Worm (Caenorhabditis elegans): ENCODE results near the gene srw-53.

Gene srw-53

DNA sequence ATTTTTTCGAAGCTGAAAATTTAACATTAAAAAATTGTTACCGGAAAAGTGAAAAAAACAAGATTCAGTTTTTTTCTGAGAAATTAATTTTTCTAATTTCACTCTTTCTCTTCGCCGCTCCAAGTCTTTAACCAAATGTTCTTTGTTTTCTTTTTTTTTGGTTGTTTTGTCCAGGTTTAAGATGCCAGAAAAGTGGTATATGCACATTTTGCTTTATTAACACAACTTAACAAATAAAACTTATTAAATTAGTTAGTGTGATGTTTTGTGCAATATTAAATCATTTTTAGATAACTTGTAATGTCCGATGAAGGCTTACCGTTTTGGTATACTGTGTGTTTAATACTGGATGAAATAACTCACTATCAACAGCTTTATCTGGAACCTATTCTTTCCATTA is at the start of gene srw-53:
Gene srw-53, plus strand, starts transcription at position 301 of the 400 bp plus-strand sequence.
- TF ChIP-seq mef-2 (tag; optimal IDR thresholded peaks at IDR 0.05) (no peak), nhr-77 (tag; optimal IDR thresholded peaks at IDR 0.05) (no peak), F16B12.6 (tag; optimal IDR thresholded peaks at IDR 0.05) (no peak), pqm-1 (tag; optimal IDR thresholded peaks at IDR 0.05) (no peak), blmp-1 (tag; optimal IDR thresholded peaks at IDR 0.05) (no peak), nhr-11 (tag; optimal IDR thresholded peaks at IDR 0.05) (no peak), lsy-2 (tag; optimal IDR thresholded peaks at IDR 0.05) (no peak), mep-1 (tag; optimal IDR thresholded peaks at IDR 0.05) (no peak), sox-4 (tag; optimal IDR thresholded peaks at IDR 0.05) (no peak), nhr-12 (tag; optimal IDR thresholded peaks at IDR 0.05) (no peak), unc-98 (GFP tag; IDR thresholded peaks at IDR 0.05) (no peak), elt-3 (tag; optimal IDR thresholded peaks at IDR 0.05) (no peak), ceh-63 (GFP tag; optimal IDR thresholded peaks at IDR 0.05) (no peak)

DNA sequence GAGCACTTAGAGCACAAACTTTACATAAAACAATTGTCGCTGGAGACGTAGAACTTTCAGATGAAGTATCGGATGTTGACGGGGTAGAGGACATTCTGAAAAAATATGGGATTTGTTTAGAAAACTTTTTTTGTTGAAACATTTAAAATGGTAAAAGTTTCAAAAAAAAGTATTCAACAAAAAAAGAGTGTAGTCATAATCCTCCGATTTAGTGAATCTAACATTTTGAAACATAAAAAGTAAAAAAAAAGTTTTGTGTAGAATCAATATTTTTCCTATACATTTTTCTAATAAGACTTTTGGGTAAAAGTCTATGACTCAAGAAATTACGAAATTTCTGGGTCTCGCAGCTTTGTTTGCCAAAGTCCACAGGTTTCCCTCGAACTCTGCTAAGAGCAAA is 46.6 kb upstream of the srw-53 start, which contains the start of gene nhr-213:
Gene nhr-213, minus strand, starts transcription at position 101 of the 400 bp plus-strand sequence.
- TF ChIP-seq Y116A8C.19 (tag; optimal IDR thresholded peaks at IDR 0.05; ENCODE audit: borderline replicate concordance) (no peak), skn-1 (tag; optimal IDR thresholded peaks at IDR 0.05) (no peak), alr-1 (tag; optimal IDR thresholded peaks at IDR 0.05; ENCODE audit: borderline replicate concordance) (no peak), ztf-11 (tag; optimal IDR thresholded peaks at IDR 0.05) (no peak), nhr-85 (tag) (no peak), vab-15 (tag; optimal IDR thresholded peaks at IDR 0.05) (no peak), hlh-17 (GFP tag; optimal IDR thresholded peaks at IDR 0.05; ENCODE audit: borderline replicate concordance) (no peak), aly-2 (tag; optimal IDR thresholded peaks at IDR 0.05) (no peak), elt-3 (tag; optimal IDR thresholded peaks at IDR 0.05) (no peak), mep-1 (tag; optimal IDR thresholded peaks at IDR 0.05) (no peak), sox-4 (tag; optimal IDR thresholded peaks at IDR 0.05) (no peak), dpl-1 (GFP tag; optimal IDR thresholded peaks at IDR 0.05) (no peak)

DNA sequence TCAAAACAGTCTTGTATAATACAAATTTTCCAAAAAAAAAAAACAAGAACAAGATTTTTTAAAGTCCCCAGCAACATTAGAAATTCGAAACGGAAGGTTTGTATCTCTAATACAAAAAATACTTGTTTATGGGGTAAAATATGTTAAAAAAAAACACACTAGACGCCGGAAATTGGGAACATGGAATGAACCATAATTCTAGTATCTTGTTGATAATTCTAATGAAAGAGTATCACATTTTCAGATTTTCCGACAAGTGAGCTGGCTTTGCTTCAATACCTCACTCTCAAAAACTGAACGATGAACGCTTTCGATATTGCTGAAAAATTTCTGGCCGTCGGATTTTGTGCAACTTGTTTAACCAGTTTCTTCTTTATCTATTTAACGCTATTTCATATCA is 45.5 kb upstream of the srw-53 start, which contains the start of gene str-60:
Gene str-60, plus strand, starts transcription at position 301 of the 400 bp plus-strand sequence.
- no peak for TF ChIP-seq lin-35 (GFP tag; optimal IDR thresholded peaks at IDR 0.05)
- no peak for TF ChIP-seq mdl-1 (tag; optimal IDR thresholded peaks at IDR 0.05)
- no peak for TF ChIP-seq unc-86 (tag; optimal IDR thresholded peaks at IDR 0.05)
- no peak for TF ChIP-seq sptf-1 (tag; optimal IDR thresholded peaks at IDR 0.05)
- TF ChIP-seq pqm-1 (tag; optimal IDR thresholded peaks at IDR 0.05) = no peak

DNA sequence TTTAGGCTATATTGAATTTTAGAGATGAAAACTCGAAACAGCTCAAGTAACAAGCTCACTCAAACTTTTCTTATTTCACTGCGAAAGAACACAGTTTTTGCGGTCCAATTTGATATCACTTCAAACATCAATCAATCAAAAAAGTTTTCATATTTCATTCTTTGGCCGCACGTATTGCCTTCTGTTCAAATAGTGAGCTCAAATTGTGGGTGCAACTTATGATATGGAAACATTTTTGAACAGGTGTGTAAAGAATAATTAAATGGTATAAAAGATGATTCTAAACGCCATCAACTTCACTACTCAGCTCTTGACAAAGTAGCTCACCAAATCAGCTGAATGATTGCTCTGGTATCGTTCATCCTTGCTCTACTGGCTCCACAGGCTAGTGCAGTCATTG is 43.5 kb upstream of the srw-53 start, which contains the start of gene T06C12.14:
Gene T06C12.14, plus strand, starts transcription at position 301 of the 400 bp plus-strand sequence.
- no peak for TF ChIP-seq unc-62 (GFP tag; optimal IDR thresholded peaks at IDR 0.05)
- no peak for TF ChIP-seq zip-4 (GFP tag; optimal IDR thresholded peaks at IDR 0.05)
- TF ChIP-seq efl-3 (GFP tag; optimal IDR thresholded peaks at IDR 0.05) = no peak
- TF ChIP-seq nhr-90 (tag; optimal IDR thresholded peaks at IDR 0.05; ENCODE audit: poor library complexity) = no peak
- no peak for TF ChIP-seq jun-1 (tag; optimal IDR thresholded peaks at IDR 0.05)
- TF ChIP-seq vab-15 (tag; optimal IDR thresholded peaks at IDR 0.05) = no peak
- no peak for TF ChIP-seq hpl-2 (GFP tag; optimal IDR thresholded peaks at IDR 0.05)
- TF ChIP-seq pax-3 (tag; optimal IDR thresholded peaks at IDR 0.05) = no peak
- TF ChIP-seq Y116A8C.19 (tag; optimal IDR thresholded peaks at IDR 0.05; ENCODE audit: borderline replicate concordance) = no peak
- no peak for TF ChIP-seq elt-2 (tag; optimal IDR thresholded peaks at IDR 0.05)
- no peak for TF ChIP-seq snpc-4 (tag; optimal IDR thresholded peaks at IDR 0.05)
- TF ChIP-seq mdl-1 (tag; optimal IDR thresholded peaks at IDR 0.05) = no peak
- no peak for TF ChIP-seq sptf-1 (tag; optimal IDR thresholded peaks at IDR 0.05)

DNA sequence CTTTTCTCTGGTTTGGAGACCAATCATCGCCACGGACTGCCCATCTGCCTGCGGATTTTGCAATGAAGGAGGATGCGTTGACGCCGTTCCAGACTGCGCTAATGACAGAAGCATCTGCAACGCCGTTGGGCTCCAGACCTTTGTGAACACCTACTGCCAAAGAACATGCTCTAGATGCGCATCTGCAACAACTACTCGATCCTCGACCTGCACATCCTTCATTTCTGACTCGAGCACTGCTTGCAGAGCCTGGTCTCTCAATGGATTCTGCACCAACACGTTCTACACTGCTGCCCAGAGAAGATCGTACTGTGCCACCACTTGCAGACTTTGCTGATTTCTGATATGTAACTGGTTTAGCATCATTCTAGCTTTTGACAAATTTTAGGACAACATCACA is 42.7 kb upstream of the srw-53 start:
- no peak for TF ChIP-seq ceh-8 (GFP tag; optimal IDR thresholded peaks at IDR 0.05)
- TF ChIP-seq ztf-11 (tag; optimal IDR thresholded peaks at IDR 0.05) = no peak
- TF ChIP-seq efl-1 (optimal IDR thresholded peaks at IDR 0.05) = no peak
- TF ChIP-seq efl-1 (GFP tag; optimal IDR thresholded peaks at IDR 0.05 in 1 of 2) = peak in 1 of 2 experiments; percentile 90
- TF ChIP-seq ces-1 (GFP tag; optimal IDR thresholded peaks at IDR 0.05) = no peak
- no peak for TF ChIP-seq unc-62 (GFP tag; optimal IDR thresholded peaks at IDR 0.05)
- TF ChIP-seq elt-3 (tag; optimal IDR thresholded peaks at IDR 0.05) = no peak
- TF ChIP-seq nhr-20 (tag; optimal IDR thresholded peaks at IDR 0.05) = no peak
- no peak for TF ChIP-seq F16B12.6 (tag; optimal IDR thresholded peaks at IDR 0.05)

Measured in whole organism, L1 larva.